Fruit fly (Drosophila melanogaster) whole organism, prepupa: Measurements from ENCODE around the gene CG31637.

ENCODE experiments used
- Blimp-1 ChIP-seq: fragments of 200-800 bp; sonication (Bioruptor generic); optimal IDR thresholded peaks from 3 replicates; lab custom pipeline; 2017; ENCODE audit warnings: missing biosample characterization, missing genetic modification characterization, mild to moderate bottlenecking, moderate library complexity, missing genetic modification reagents
- CG10669 ChIP-seq: fragments of 200-800 bp; sonication (Bioruptor generic); optimal IDR thresholded peaks from 3 replicates; lab custom pipeline; 2018; ENCODE audit warnings: missing biosample characterization, mild to moderate bottlenecking, missing genetic modification characterization, moderate library complexity
- CG15336 ChIP-seq: fragments of 200-800 bp; sonication (Bioruptor generic); IDR thresholded peaks from 2 replicates; pipeline ENCODE4 v1.3.6; 2022; ENCODE audit warnings: missing biosample characterization, missing genetic modification characterization
- CG1621 ChIP-seq: fragments of 200-800 bp; sonication (Bioruptor generic); optimal IDR thresholded peaks from 3 replicates; lab custom pipeline; 2018; ENCODE audit warnings: missing biosample characterization, mild to moderate bottlenecking, missing genetic modification characterization
- CG16779 ChIP-seq: fragments of 200-800 bp; sonication (Bioruptor generic); optimal IDR thresholded peaks from 3 replicates; lab custom pipeline; 2017; ENCODE audit warnings: missing biosample characterization, mild to moderate bottlenecking, missing genetic modification characterization
- CG3032 ChIP-seq: fragments of 200-800 bp; optimal IDR thresholded peaks from 2 replicates; lab custom pipeline; 2019; ENCODE audit warnings: missing biosample characterization, mild to moderate bottlenecking, missing genetic modification characterization, moderate library complexity
- CG32006 ChIP-seq: fragments of 200-800 bp; sonication (Bioruptor generic); optimal IDR thresholded peaks from 3 replicates; lab custom pipeline; 2017; ENCODE audit warnings: missing biosample characterization, mild to moderate bottlenecking, missing genetic modification characterization
- CG3919 ChIP-seq: fragments of 200-800 bp; sonication (Bioruptor generic); optimal IDR thresholded peaks from 3 replicates; lab custom pipeline; 2016; ENCODE audit warnings: missing biosample characterization, missing genetic modification characterization
- CG6163 ChIP-seq: fragments of 200-800 bp; sonication (Bioruptor generic); IDR thresholded peaks from 3 replicates; pipeline ENCODE4 v1.3.6; 2022; ENCODE audit warnings: missing biosample characterization, missing genetic modification characterization
- CG6276 ChIP-seq: fragments of 200-800 bp; sonication (Bioruptor generic); optimal IDR thresholded peaks from 2 replicates; lab custom pipeline; 2017; ENCODE audit warnings: missing biosample characterization, mild to moderate bottlenecking, missing genetic modification characterization
- CG6792 ChIP-seq: fragments of 200-800 bp; sonication (Bioruptor generic); optimal IDR thresholded peaks from 3 replicates; lab custom pipeline; 2016; ENCODE audit warnings: missing biosample characterization, missing genetic modification characterization
- CG6854 ChIP-seq: fragments of 200-800 bp; sonication (Bioruptor generic); optimal IDR thresholded peaks from 2 replicates; lab custom pipeline; 2017; ENCODE audit warnings: missing biosample characterization, mild to moderate bottlenecking, missing genetic modification characterization
- CG8119 ChIP-seq: fragments of 200-800 bp; sonication (Bioruptor generic); IDR thresholded peaks from 3 replicates; pipeline ENCODE4 v1.3.6; 2022; ENCODE audit warnings: missing biosample characterization, missing genetic modification characterization
- CG8319 ChIP-seq: fragments of 200-800 bp; sonication (Bioruptor generic); optimal IDR thresholded peaks from 3 replicates; lab custom pipeline; 2016; ENCODE audit warnings: missing biosample characterization, missing genetic modification characterization
- CG8632 ChIP-seq: fragments of 200-800 bp; sonication (Bioruptor generic); optimal IDR thresholded peaks from 3 replicates; lab custom pipeline; 2016; ENCODE audit warnings: missing biosample characterization, missing genetic modification characterization
- CG9139 ChIP-seq: fragments of 200-800 bp; sonication (Bioruptor generic); optimal IDR thresholded peaks from 3 replicates; lab custom pipeline; 2017; ENCODE audit warnings: missing biosample characterization, mild to moderate bottlenecking, missing genetic modification characterization
- Eip78C ChIP-seq: fragments of 200-800 bp; sonication (Bioruptor generic); peaks from one replicate; lab custom pipeline; 2016; ENCODE audit warnings: missing biosample characterization, missing genetic modification characterization
- Eip93F ChIP-seq: fragments of 200-800 bp; sonication (Bioruptor generic); optimal IDR thresholded peaks from 2 replicates; lab custom pipeline; 2016; ENCODE audit warnings: missing biosample characterization, mild to moderate bottlenecking, missing genetic modification characterization
- Ets21C ChIP-seq: fragments of 200-800 bp; sonication (Bioruptor generic); optimal IDR thresholded peaks from 3 replicates; lab custom pipeline; 2016; ENCODE audit warnings: missing biosample characterization, missing genetic modification characterization
- Ets96B ChIP-seq: fragments of 200-800 bp; optimal IDR thresholded peaks from 2 replicates; lab custom pipeline; 2019; ENCODE audit warnings: missing biosample characterization, mild to moderate bottlenecking, missing genetic modification characterization, moderate library complexity
- Gug ChIP-seq: fragments of 200-800 bp; sonication (Bioruptor generic); IDR thresholded peaks from 2 replicates; pipeline ENCODE4 v1.3.6; 2022; ENCODE audit warnings: missing biosample characterization, missing genetic modification characterization
- Hr38 ChIP-seq: sonication (Bioruptor generic); optimal IDR thresholded peaks from 2 replicates; lab custom pipeline; 2016; ENCODE audit warnings: missing biosample characterization, missing genetic modification characterization
- Hr39 ChIP-seq: fragments of 200-800 bp; sonication (Bioruptor generic); optimal IDR thresholded peaks from 2 replicates; lab custom pipeline; 2016; ENCODE audit warnings: missing biosample characterization, missing genetic modification characterization
- OdsH ChIP-seq: fragments of 200-800 bp; sonication (Bioruptor generic); optimal IDR thresholded peaks from 3 replicates; lab custom pipeline; 2016; ENCODE audit warnings: missing biosample characterization, missing genetic modification characterization
- Smox ChIP-seq: fragments of 200-800 bp; sonication (Bioruptor generic); optimal IDR thresholded peaks from 3 replicates; lab custom pipeline; 2016; ENCODE audit warnings: missing biosample characterization, missing genetic modification characterization
- Sox102F ChIP-seq: fragments of 200-800 bp; sonication (Bioruptor generic); optimal IDR thresholded peaks from 2 replicates; lab custom pipeline; 2016; ENCODE audit warnings: missing biosample characterization, mild to moderate bottlenecking, missing genetic modification characterization
- Sox14 ChIP-seq: fragments of 200-800 bp; sonication (Bioruptor generic); optimal IDR thresholded peaks from 3 replicates; lab custom pipeline; 2016; ENCODE audit warnings: missing biosample characterization, missing genetic modification characterization
- Sox15 ChIP-seq: fragments of 200-800 bp; sonication (Bioruptor generic); optimal IDR thresholded peaks from 3 replicates; lab custom pipeline; 2016; ENCODE audit warnings: missing biosample characterization, missing genetic modification characterization
- achi ChIP-seq: fragments of 200-800 bp; sonication (Bioruptor generic); optimal IDR thresholded peaks from 3 replicates; lab custom pipeline; 2016; ENCODE audit warnings: missing biosample characterization, missing genetic modification characterization
- cyc ChIP-seq: fragments of 200-800 bp; sonication (Bioruptor generic); optimal IDR thresholded peaks from 3 replicates; lab custom pipeline; 2016; ENCODE audit warnings: missing biosample characterization, missing genetic modification characterization
- dsx ChIP-seq: fragments of 200-800 bp; optimal IDR thresholded peaks from 3 replicates; lab custom pipeline; 2019; ENCODE audit warnings: missing biosample characterization, mild to moderate bottlenecking, missing genetic modification characterization, moderate library complexity; ENCODE audit not compliant: poor library complexity, severe bottlenecking
- eg ChIP-seq: fragments of 200-800 bp; sonication (Bioruptor generic); IDR thresholded peaks from 3 replicates; pipeline ENCODE4 v1.3.6; 2022; ENCODE audit warnings: missing biosample characterization, missing genetic modification characterization
- esn ChIP-seq: fragments of 200-800 bp; sonication (Bioruptor generic); optimal IDR thresholded peaks from 2 replicates; lab custom pipeline; 2016; ENCODE audit warnings: missing biosample characterization, mild to moderate bottlenecking, missing genetic modification characterization, moderate library complexity
- fd85E ChIP-seq: fragments of 200-800 bp; sonication (Bioruptor generic); optimal IDR thresholded peaks from 3 replicates; lab custom pipeline; 2016; ENCODE audit warnings: missing biosample characterization, missing genetic modification characterization
- net ChIP-seq: fragments of 200-800 bp; sonication (Bioruptor generic); optimal IDR thresholded peaks from 3 replicates; lab custom pipeline; 2016; ENCODE audit warnings: missing biosample characterization, missing genetic modification characterization
- pdm3 ChIP-seq: fragments of 200-800 bp; sonication (Bioruptor generic); optimal IDR thresholded peaks from 3 replicates; lab custom pipeline; 2016; ENCODE audit warnings: missing biosample characterization, missing genetic modification characterization
- salr ChIP-seq, 2 experiments: fragments of 200-800 bp; sonication (Bioruptor generic); optimal IDR thresholded peaks; 3 replicates each; lab custom pipeline; 2016 to 2018; ENCODE audit warnings: missing biosample characterization in 2 of 2, missing genetic modification characterization in 2 of 2, mild to moderate bottlenecking in 1 of 2
- topi ChIP-seq: fragments of 200-800 bp; sonication (Bioruptor generic); optimal IDR thresholded peaks from 3 replicates; lab custom pipeline; 2016; ENCODE audit warnings: missing biosample characterization, missing genetic modification characterization

CG31637 gene

DNA sequence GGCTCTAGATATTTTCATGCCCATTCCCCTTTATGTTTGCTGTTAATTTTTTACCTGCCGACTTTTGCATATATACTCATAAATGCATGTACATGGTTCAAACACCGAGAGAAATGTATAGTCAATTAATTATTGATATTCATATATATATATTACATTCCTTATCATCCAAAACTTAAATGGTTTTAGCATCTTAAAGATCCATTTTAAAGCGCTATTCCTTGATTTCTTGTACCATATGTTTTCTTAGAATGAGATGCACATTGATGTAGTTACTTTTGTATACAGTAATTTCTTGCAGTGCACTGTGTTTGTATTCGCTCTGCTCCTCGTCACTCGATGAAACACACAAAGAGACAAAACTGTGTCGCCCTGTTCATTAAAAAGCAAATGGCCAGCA, 10.2 kb downstream of the CG31637 start (continued):
- TF ChIP-seq CG3919 (GFP tag; lab: Kevin White, UChicago), result peak; percentile 69
- peak; percentile 68; the same call in 2 of the 3 replicates for TF ChIP-seq CG6163 (GFP tag; lab: Robert Waterston, UW)
- peak; percentile 11 for TF ChIP-seq CG9139 (GFP tag; lab: Kevin White, UChicago)
- no peak for TF ChIP-seq topi (GFP tag; lab: Kevin White, UChicago)
- peak; percentile 28 for TF ChIP-seq Sox14 (GFP tag; lab: Kevin White, UChicago)
- TF ChIP-seq CG6792, result peak; percentile 64

DNA sequence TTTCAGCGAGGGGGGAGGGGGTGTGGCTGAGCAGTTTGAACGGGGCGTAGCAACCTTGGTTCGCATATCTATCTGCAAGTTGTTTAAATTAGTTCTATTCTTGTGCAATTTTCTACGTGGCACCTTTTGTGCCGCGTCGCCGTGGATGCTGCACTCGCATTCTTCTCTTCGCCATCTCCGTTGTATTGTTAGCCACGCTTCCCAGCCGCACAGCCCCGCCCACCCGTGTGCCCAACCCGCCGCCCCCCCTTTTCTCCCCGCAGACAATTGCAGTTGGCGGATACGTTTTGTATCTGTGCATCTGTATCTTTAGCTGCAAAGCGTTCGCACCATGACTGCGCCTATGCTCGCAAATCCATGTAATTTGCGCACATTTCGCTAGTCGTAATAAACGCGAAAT, 15.5 kb downstream of the CG31637 start:
- TF ChIP-seq CG8119 (GFP tag; lab: Robert Waterston, UW), result 0 out of 3 replicates have a peak, but pooled peaks have one; percentile 13
- TF ChIP-seq Ets96B (tag; lab: Kevin White, UChicago), result no peak
- TF ChIP-seq Hr39 (GFP tag; lab: Kevin White, UChicago), result no peak
- TF ChIP-seq Sox14 (GFP tag; lab: Kevin White, UChicago), result no peak
- TF ChIP-seq CG6163 (GFP tag; lab: Robert Waterston, UW), result 0 out of 3 replicates have a peak, but pooled peaks have one; percentile 43
- TF ChIP-seq Sox15 (GFP tag; lab: Kevin White, UChicago), result no peak
- no peak for TF ChIP-seq Eip93F (GFP tag; lab: Kevin White, UChicago)

DNA sequence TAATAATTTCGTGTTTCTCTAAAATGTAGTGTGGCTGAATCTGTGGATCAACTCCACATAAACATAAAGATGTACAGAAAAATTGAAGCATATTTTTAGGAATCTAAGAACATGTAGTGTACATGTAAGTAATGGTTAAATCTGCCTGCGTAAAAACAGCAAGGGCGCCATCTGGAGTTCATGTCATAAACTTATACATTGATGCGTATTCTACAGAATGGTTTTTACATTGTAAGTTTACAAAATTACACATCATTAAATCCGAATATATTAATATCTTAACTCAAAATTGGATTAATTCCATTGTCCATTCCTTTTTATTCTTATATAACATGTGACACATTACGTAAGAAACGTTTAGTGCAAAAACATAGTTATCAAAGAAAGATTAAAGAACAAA, 28.5 kb downstream of the CG31637 start:
- TF ChIP-seq Smox (GFP tag; lab: Kevin White, UChicago) (no peak), cyc (peak; percentile 23), CG32006 (GFP tag; lab: Kevin White, UChicago) (no peak), OdsH (GFP tag; lab: Kevin White, UChicago) (no peak), CG8632 (no peak), Sox15 (GFP tag; lab: Kevin White, UChicago) (no peak), topi (GFP tag; lab: Kevin White, UChicago) (no peak), esn (GFP tag; lab: Kevin White, UChicago) (no peak), eg (no peak), dsx (peak; percentile 43), Blimp-1 (GFP tag; lab: Kevin White, UChicago) (no peak), Hr38 (GFP tag; lab: Kevin White, UChicago) (no peak), Hr39 (GFP tag; lab: Kevin White, UChicago) (peak; percentile 1), fd85E (no peak), Eip78C (GFP tag; lab: Kevin White, UChicago) (peak; percentile 38), CG1621 (tag; lab: Kevin White, UChicago) (no peak), Sox14 (GFP tag; lab: Kevin White, UChicago) (no peak), net (no peak), pdm3 (GFP tag; lab: Kevin White, UChicago) (no peak)

DNA sequence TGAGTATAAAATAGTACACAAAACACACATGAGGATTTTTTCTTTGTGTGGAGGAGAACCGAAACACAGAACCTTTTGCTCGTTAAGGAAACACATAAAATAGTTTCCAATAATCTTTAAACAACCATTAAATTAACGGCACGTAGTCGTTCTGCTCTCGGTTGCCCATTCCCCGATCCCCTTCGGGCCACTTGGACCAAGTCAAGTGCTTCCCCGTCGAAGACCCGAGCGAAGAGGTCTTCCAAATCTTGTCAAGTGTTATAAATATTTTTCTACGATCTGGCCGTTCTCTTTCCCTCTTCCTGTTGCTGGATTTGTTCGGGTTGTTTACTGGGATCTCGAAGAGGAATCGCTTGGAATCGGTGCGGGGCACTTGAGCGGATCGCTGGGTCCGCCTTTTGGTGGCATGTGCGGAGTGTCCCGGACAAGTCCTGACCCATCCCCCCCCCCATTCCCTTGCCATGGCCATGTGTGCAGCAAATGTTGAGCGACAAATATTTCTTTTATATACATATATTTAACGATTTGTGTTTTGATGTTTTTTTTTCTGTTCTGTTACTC, 32.6 kb downstream of the CG31637 start:
- no peak for TF ChIP-seq Gug (GFP tag; lab: Robert Waterston, UW)
- no peak for TF ChIP-seq CG6276 (GFP tag; lab: Kevin White, UChicago)
- TF ChIP-seq dsx, result no peak
- no peak for TF ChIP-seq CG15336 (GFP tag; lab: Robert Waterston, UW)

DNA sequence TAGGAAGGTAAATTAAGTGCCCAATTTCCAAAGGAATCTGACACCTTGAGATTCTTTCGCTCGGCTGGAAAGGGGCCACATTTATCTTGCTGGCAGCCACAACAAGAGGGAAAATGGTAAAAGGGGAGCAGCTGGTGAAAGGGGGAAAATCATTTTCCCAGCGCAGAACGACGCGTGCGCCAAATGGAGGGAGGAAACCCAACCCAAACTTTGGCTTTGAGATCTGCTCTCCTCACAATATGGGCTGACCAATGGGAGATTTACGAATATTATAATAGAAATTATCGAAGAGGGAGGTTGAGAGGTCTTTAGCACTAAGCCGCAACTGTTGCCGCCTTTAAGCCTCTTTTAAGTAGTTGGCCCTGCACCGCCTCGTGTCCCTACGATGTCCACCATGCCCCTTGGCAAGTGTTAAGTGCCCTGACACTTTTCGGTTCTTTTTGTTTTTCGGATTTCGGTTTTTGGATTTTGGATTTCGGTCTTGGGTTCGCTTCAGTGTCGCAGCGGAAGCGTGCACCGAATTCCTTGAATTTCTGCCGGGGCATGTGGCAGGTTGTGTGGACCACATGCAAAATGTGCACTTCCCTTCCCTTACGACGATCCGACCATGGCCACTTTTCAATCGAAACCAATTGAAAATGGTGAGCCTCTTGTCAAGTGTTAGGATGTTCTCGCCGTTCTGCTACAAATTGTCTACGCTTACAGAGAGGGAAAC, 33.7 kb downstream of the CG31637 start:
- TF ChIP-seq CG16779 (tag; lab: Kevin White, UChicago), result no peak
- peak; percentile 17 for TF ChIP-seq Eip78C (GFP tag; lab: Kevin White, UChicago)

DNA sequence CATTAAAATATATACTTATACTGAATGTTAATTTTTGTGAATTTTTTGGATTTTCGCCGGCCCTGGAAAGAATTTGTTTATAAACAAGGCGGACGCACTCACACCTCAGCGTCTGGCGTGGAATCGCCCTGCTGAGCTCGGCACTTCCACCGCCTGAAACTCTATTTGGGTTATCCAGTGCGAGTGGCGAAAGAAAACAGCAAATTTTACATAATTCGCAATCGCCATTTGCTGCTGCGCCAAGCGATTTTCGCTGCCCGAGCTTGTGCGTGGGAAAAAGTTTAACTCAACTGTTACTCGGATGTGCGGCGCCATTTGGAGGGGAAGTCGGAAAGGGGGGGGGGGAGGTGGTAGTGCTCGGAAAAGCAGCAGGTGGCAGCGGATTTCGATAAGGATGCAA, 34.5 kb downstream of the CG31637 start:
- TF ChIP-seq salr (GFP tag; optimal IDR thresholded peaks at IDR 0.05; lab: Kevin White, UChicago), result no peak
- no peak for TF ChIP-seq Smox (GFP tag; lab: Kevin White, UChicago)
- no peak for TF ChIP-seq CG3919 (GFP tag; lab: Kevin White, UChicago)
- no peak for TF ChIP-seq achi (GFP tag; lab: Kevin White, UChicago)
- no peak for TF ChIP-seq esn (GFP tag; lab: Kevin White, UChicago)
- no peak for TF ChIP-seq Sox102F (GFP tag; lab: Kevin White, UChicago)
- TF ChIP-seq CG8632, result no peak
- TF ChIP-seq CG8319 (GFP tag; lab: Kevin White, UChicago), result no peak
- no peak for TF ChIP-seq CG15336 (GFP tag; lab: Robert Waterston, UW)
- no peak for TF ChIP-seq Gug (GFP tag; lab: Robert Waterston, UW)
- no peak for TF ChIP-seq topi (GFP tag; lab: Kevin White, UChicago)
- no peak for TF ChIP-seq Blimp-1 (GFP tag; lab: Kevin White, UChicago)
- TF ChIP-seq CG10669 (GFP tag; lab: Kevin White, UChicago), result no peak
- no peak for TF ChIP-seq CG6163 (GFP tag; lab: Robert Waterston, UW)
- no peak for TF ChIP-seq net
- no peak for TF ChIP-seq Hr38 (GFP tag; lab: Kevin White, UChicago)
- TF ChIP-seq CG3032 (tag; lab: Kevin White, UChicago), result no peak
- TF ChIP-seq Eip93F (GFP tag; lab: Kevin White, UChicago), result no peak
- TF ChIP-seq CG6854 (GFP tag; lab: Kevin White, UChicago), result no peak
- no peak for TF ChIP-seq Ets21C
